Worm (Caenorhabditis elegans) whole organism, late embryonic: ENCODE measurements around the gene chat-1.
A peak's percentile ranks its signal among the peaks of the same experiment; 100 is the strongest.

Experiments
- C08G9.2 ChIP-seq: sonication (generic microtip); optimal IDR thresholded peaks from 2 replicates; lab custom pipeline; 2016; ENCODE audit warnings: mild to moderate bottlenecking, missing genetic modification characterization, moderate library complexity, missing compliant biosample characterization
- F13H6.1 ChIP-seq: sonication (generic microtip); optimal IDR thresholded peaks from 2 replicates; lab custom pipeline; 2016; ENCODE audit warnings: missing genetic modification characterization, missing compliant biosample characterization
- K02D7.2 ChIP-seq: sonication (generic microtip); optimal IDR thresholded peaks from 2 replicates; lab custom pipeline; 2017; ENCODE audit warnings: mild to moderate bottlenecking, missing genetic modification characterization, missing compliant biosample characterization
- T23F11.4 ChIP-seq: fragments of 200-800 bp; sonication (Bioruptor generic); optimal IDR thresholded peaks from 2 replicates; lab custom pipeline; 2018; ENCODE audit warnings: mild to moderate bottlenecking, missing genetic modification characterization, missing compliant biosample characterization
- Y22D7AL.16 ChIP-seq: sonication (generic microtip); optimal IDR thresholded peaks from 2 replicates; lab custom pipeline; 2016; ENCODE audit warnings: missing genetic modification characterization, missing compliant biosample characterization
- ahr-1 ChIP-seq: sonication (generic microtip); optimal IDR thresholded peaks from 2 replicates; lab custom pipeline; 2016; ENCODE audit warnings: missing genetic modification characterization, missing compliant biosample characterization
- ama-1 ChIP-seq: fragments of 150-350 bp; optimal IDR thresholded peaks from 2 replicates; lab custom pipeline; 2014
- ceh-18 ChIP-seq: sonication (generic microtip); optimal IDR thresholded peaks from 2 replicates; lab custom pipeline; 2016; ENCODE audit warnings: missing genetic modification characterization, missing compliant biosample characterization
- ceh-19 ChIP-seq: fragments of 200-800 bp; sonication (Bioruptor generic); optimal IDR thresholded peaks from 2 replicates; lab custom pipeline; 2018; ENCODE audit warnings: mild to moderate bottlenecking, missing genetic modification characterization, missing compliant biosample characterization
- ceh-2 ChIP-seq: sonication (generic microtip); optimal IDR thresholded peaks from 2 replicates; lab custom pipeline; 2016; ENCODE audit warnings: missing genotype, missing genetic modification characterization, missing compliant biosample characterization
- ceh-30 ChIP-seq: fragments of 150-350 bp; optimal IDR thresholded peaks from 2 replicates; lab custom pipeline; 2014; ENCODE audit warnings: missing biosample characterization, missing genetic modification characterization
- ceh-31 ChIP-seq: sonication (generic microtip); optimal IDR thresholded peaks from 2 replicates; lab custom pipeline; 2016; ENCODE audit warnings: missing genetic modification characterization, missing compliant biosample characterization
- ceh-34 ChIP-seq: sonication (generic microtip); optimal IDR thresholded peaks from 2 replicates; lab custom pipeline; 2016; ENCODE audit warnings: mild to moderate bottlenecking, missing genetic modification characterization, missing compliant biosample characterization
- ceh-45 ChIP-seq: fragments of 200-800 bp; sonication (Bioruptor generic); IDR thresholded peaks from 2 replicates; pipeline ENCODE4 v1.3.6; 2022; ENCODE audit warnings: missing genetic modification reagents, missing genetic modification characterization, missing compliant biosample characterization
- ceh-48 ChIP-seq: sonication (generic microtip); optimal IDR thresholded peaks from 2 replicates; lab custom pipeline; 2016; ENCODE audit warnings: missing genetic modification characterization, inconsistent platforms, missing compliant biosample characterization
- che-1 ChIP-seq: sonication (generic microtip); optimal IDR thresholded peaks from 2 replicates; lab custom pipeline; 2016; ENCODE audit warnings: mild to moderate bottlenecking, missing genetic modification characterization, missing compliant biosample characterization
- dve-1 ChIP-seq: sonication (generic microtip); optimal IDR thresholded peaks from 2 replicates; lab custom pipeline; 2017; ENCODE audit warnings: antibody characterized with exemption, mild to moderate bottlenecking, missing genetic modification characterization, missing compliant biosample characterization
- elt-2 ChIP-seq: sonication (generic microtip); optimal IDR thresholded peaks from 2 replicates; lab custom pipeline; 2016; ENCODE audit warnings: missing genetic modification reagents, missing genetic modification characterization, missing compliant biosample characterization
- elt-4 ChIP-seq: sonication (generic microtip); optimal IDR thresholded peaks from 2 replicates; lab custom pipeline; 2016; ENCODE audit warnings: missing genetic modification characterization, missing compliant biosample characterization
- fax-1 ChIP-seq: sonication (generic microtip); optimal IDR thresholded peaks from 2 replicates; lab custom pipeline; 2016; ENCODE audit warnings: missing genotype, missing genetic modification characterization, missing compliant biosample characterization
- fkh-10 ChIP-seq: fragments of 150-350 bp; optimal IDR thresholded peaks from 2 replicates; lab custom pipeline; 2014; ENCODE audit warnings: missing biosample characterization, missing genetic modification reagents, missing genetic modification characterization
- gmeb-2 ChIP-seq: sonication (generic microtip); optimal IDR thresholded peaks from 2 replicates; lab custom pipeline; 2016; ENCODE audit warnings: missing genetic modification characterization, inconsistent platforms, missing compliant biosample characterization
- hlh-13 ChIP-seq: fragments of 200-800 bp; sonication (Bioruptor generic); optimal IDR thresholded peaks from 2 replicates; lab custom pipeline; 2018; ENCODE audit warnings: mild to moderate bottlenecking, missing genetic modification characterization, missing compliant biosample characterization
- hlh-30 ChIP-seq: sonication (generic microtip); optimal IDR thresholded peaks from 2 replicates; lab custom pipeline; 2017; ENCODE audit warnings: antibody characterized with exemption, missing genetic modification characterization, missing compliant biosample characterization; ENCODE audit not compliant: insufficient read depth
- hlh-6 ChIP-seq: sonication (generic microtip); optimal IDR thresholded peaks from 2 replicates; lab custom pipeline; 2016; ENCODE audit warnings: missing genotype, missing genetic modification characterization, missing compliant biosample characterization
- madf-2 ChIP-seq: sonication (generic microtip); optimal IDR thresholded peaks from 2 replicates; lab custom pipeline; 2017; ENCODE audit warnings: missing genetic modification characterization, missing compliant biosample characterization
- nhr-232 ChIP-seq: sonication (generic microtip); optimal IDR thresholded peaks from 2 replicates; lab custom pipeline; 2016; ENCODE audit warnings: missing genetic modification characterization, missing compliant biosample characterization
- odd-2 ChIP-seq: sonication (generic microtip); optimal IDR thresholded peaks from 2 replicates; lab custom pipeline; 2017; ENCODE audit warnings: antibody characterized with exemption, mild to moderate bottlenecking, missing genetic modification characterization, missing compliant biosample characterization
- pag-3 ChIP-seq: sonication (generic microtip); optimal IDR thresholded peaks from 2 replicates; lab custom pipeline; 2016; ENCODE audit warnings: missing compliant biosample characterization, missing genetic modification characterization, borderline replicate concordance
- pat-9 ChIP-seq: fragments of 200-800 bp; sonication (Bioruptor generic); optimal IDR thresholded peaks from 2 replicates; lab custom pipeline; 2018; ENCODE audit warnings: mild to moderate bottlenecking, missing genetic modification characterization, moderate library complexity, missing compliant biosample characterization
- pax-1 ChIP-seq: fragments of 150-350 bp; optimal IDR thresholded peaks from 2 replicates; lab custom pipeline; 2014; ENCODE audit warnings: missing biosample characterization, missing genetic modification characterization
- pha-2 ChIP-seq: sonication (generic microtip); optimal IDR thresholded peaks from 2 replicates; lab custom pipeline; 2017; ENCODE audit warnings: mild to moderate bottlenecking, missing genetic modification characterization, missing compliant biosample characterization
- pha-4 ChIP-seq: fragments of 150-350 bp; optimal IDR thresholded peaks from 2 replicates; lab custom pipeline; 2018; ENCODE audit warnings: missing biosample characterization, missing genetic modification reagents, missing genetic modification characterization
- ref-2 ChIP-seq: sonication (generic microtip); optimal IDR thresholded peaks from 2 replicates; lab custom pipeline; 2016; ENCODE audit warnings: missing genetic modification characterization, missing compliant biosample characterization
- sdc-2 ChIP-seq: sonication (generic microtip); optimal IDR thresholded peaks from 2 replicates; lab custom pipeline; 2016; ENCODE audit warnings: missing genotype, missing genetic modification characterization, missing compliant biosample characterization
- sox-2 ChIP-seq: fragments of 200-800 bp; sonication (Bioruptor generic); IDR thresholded peaks from 2 replicates; pipeline ENCODE4 v1.3.6; 2022; ENCODE audit warnings: missing genetic modification reagents, missing genetic modification characterization, missing compliant biosample characterization
- sox-4 ChIP-seq: sonication (generic microtip); optimal IDR thresholded peaks from 2 replicates; lab custom pipeline; 2017; ENCODE audit warnings: mild to moderate bottlenecking, missing genetic modification characterization, inconsistent platforms, missing compliant biosample characterization
- tbx-2 ChIP-seq: sonication (generic microtip); optimal IDR thresholded peaks from 2 replicates; lab custom pipeline; 2016; ENCODE audit warnings: missing genetic modification characterization, missing compliant biosample characterization
- tbx-7 ChIP-seq: sonication (generic microtip); optimal IDR thresholded peaks from 2 replicates; lab custom pipeline; 2016; ENCODE audit warnings: missing genotype, missing genetic modification characterization, missing compliant biosample characterization
- ttx-3 ChIP-seq: sonication (generic microtip); optimal IDR thresholded peaks from 2 replicates; lab custom pipeline; 2016; ENCODE audit warnings: missing genetic modification reagents, missing genetic modification characterization, missing compliant biosample characterization
- unc-3 ChIP-seq, 2 experiments: fragments of 200-800 bp in 1 of 2; sonication (Bioruptor generic) in 1 of 2; sonication (generic microtip) in 1 of 2; conservative IDR thresholded peaks in 1 of 2; optimal IDR thresholded peaks in 1 of 2; 2 replicates each; pipeline versions ENCODE4 v1.3.6 to Lab custom; 2016 to 2022; ENCODE audit warnings: missing compliant biosample characterization in 2 of 2, missing genetic modification characterization in 2 of 2, missing genetic modification reagents in 1 of 2
- unc-42 ChIP-seq: sonication (generic microtip); optimal IDR thresholded peaks from 2 replicates; lab custom pipeline; 2016; ENCODE audit warnings: missing genotype, missing genetic modification characterization, missing compliant biosample characterization
- ztf-16 ChIP-seq: sonication (generic microtip); optimal IDR thresholded peaks from 2 replicates; lab custom pipeline; 2017; ENCODE audit warnings: missing genetic modification characterization, missing compliant biosample characterization

chat-1 gene

DNA sequence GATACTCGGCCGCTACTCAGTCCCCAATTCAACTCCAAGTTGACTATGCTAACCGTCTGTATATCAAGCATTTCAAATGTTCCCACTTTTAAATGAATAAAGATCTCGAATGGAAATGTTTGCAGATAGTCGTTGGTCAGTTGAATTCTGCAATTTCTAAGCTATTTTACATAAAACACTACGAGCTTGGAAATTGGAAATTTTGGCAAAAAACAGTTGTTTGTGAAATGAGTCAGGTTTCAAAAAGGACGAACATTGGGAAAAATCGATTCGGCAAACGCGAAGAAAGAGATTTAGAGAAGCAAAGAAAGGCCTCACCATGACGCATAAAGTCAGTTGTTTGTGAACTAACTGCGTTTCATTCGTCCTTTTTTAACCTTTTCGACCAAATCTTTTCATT is 247 bp upstream of the chat-1 start:
- no peak for TF ChIP-seq elt-2 (tag; lab: Kevin White, UChicago)
- TF ChIP-seq ama-1 (lab: Kevin White, UChicago) = peak; percentile 76
- peak; percentile 69 for TF ChIP-seq ceh-48

DNA sequence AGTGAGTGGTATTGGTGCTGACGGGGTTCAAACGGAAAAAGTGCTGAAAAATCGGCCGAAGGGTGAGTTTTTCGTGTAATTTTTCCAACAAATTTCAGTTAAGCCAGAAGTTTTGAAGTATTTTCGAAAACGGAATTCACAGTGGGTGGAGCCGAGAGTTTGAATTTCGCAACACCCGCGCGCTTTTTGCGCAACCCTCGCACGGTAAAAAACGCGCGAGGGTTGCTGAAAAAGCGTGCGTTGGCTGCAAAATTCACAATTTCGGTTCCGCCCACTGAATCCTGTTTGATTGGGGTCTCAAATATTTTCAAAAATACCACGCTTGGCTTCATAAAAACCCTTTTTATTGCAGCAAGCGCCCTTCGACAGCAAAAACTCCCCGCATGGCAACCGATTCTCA is 236 bp downstream of the chat-1 start:
- TF ChIP-seq elt-4 (no peak), odd-2 (tag; lab: Kevin White, UChicago) (no peak), dve-1 (no peak), pha-4 (tag; lab: Kevin White, UChicago) (no peak), ztf-16 (tag; lab: Kevin White, UChicago) (no peak), ttx-3 (no peak), ama-1 (lab: Kevin White, UChicago) (no peak), F13H6.1 (tag; lab: Kevin White, UChicago) (no peak), sdc-2 (no peak), Y22D7AL.16 (tag; lab: Kevin White, UChicago) (no peak), pat-9 (no peak), pag-3 (tag; lab: Kevin White, UChicago) (no peak), ceh-2 (tag; lab: Kevin White, UChicago) (no peak), pha-2 (tag; lab: Kevin White, UChicago) (no peak), gmeb-2 (no peak), ceh-30 (tag; lab: Kevin White, UChicago) (no peak)

DNA sequence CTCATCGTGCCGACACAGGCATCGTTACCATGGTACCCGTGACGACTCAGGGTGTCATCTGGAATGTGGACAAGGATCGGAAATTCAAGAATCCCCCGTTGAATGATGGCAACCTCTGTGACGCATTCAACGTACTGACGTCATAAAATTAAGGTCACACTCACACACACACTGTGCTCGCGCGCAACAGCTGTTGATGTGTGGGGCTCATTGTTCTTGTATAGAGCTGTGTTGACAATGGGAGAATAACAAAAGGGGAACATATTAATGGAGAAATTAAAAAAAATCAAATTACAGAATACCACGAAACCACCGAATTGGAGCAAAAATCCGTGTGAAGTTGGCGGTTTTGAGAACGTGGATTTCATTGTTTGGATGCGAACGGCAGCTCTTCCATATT is 1.2 kb downstream of the chat-1 start:
- TF ChIP-seq ahr-1 (tag; lab: Kevin White, UChicago) (no peak), sox-2 (GFP tag; lab: Robert Waterston, UW) (peak; percentile 73), ttx-3 (no peak), unc-42 (tag; lab: Kevin White, UChicago) (peak; percentile 10), ceh-31 (tag; lab: Kevin White, UChicago) (peak; percentile 3), ceh-34 (no peak), ama-1 (lab: Kevin White, UChicago) (no peak), ceh-18 (tag; lab: Kevin White, UChicago) (no peak), tbx-2 (tag; lab: Kevin White, UChicago) (peak; percentile 13), tbx-7 (tag; lab: Kevin White, UChicago) (no peak), fax-1 (tag; lab: Kevin White, UChicago) (no peak), hlh-6 (tag; lab: Kevin White, UChicago) (no peak), elt-4 (no peak), madf-2 (tag; lab: Kevin White, UChicago) (no peak), pat-9 (no peak), hlh-13 (no peak), pax-1 (tag; lab: Kevin White, UChicago) (no peak), che-1 (no peak), odd-2 (tag; lab: Kevin White, UChicago) (no peak), sox-4 (tag; lab: Kevin White, UChicago) (no peak), ceh-2 (tag; lab: Kevin White, UChicago) (no peak), ref-2 (tag; lab: Kevin White, UChicago) (no peak), hlh-30 (tag; lab: Kevin White, UChicago) (peak; percentile 45)

DNA sequence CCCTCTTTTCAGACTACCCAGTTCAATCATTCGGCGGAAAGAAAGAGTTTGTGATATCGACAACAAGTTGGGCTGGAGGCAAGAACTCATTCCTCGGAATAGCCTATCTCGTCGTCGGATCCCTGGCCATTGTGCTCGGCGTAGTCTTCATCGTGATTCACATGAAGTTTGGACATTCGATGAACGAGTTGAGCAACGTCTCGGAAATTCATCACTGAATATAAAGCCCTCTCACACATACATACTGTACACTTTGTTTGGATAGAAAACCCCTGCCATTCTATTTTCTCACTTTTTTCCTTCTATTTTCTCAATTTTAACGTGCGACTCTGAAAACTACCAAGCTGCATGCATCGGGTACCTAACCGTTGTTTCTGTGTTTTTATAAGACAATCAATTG is 2.3 kb downstream of the chat-1 start, which contains the start of gene R08C7.12:
Gene R08C7.12, plus strand, starts transcription at position 301 of the 400 bp plus-strand sequence.
- TF ChIP-seq hlh-30 (tag; lab: Kevin White, UChicago) (no peak), sox-4 (tag; lab: Kevin White, UChicago) (no peak), ttx-3 (no peak), pag-3 (tag; lab: Kevin White, UChicago) (no peak), tbx-7 (tag; lab: Kevin White, UChicago) (no peak), unc-3 (GFP tag; conservative IDR thresholded peaks at IDR 0.05; lab: Robert Waterston, UW) (no peak), unc-3 (tag; optimal IDR thresholded peaks at IDR 0.05; lab: Kevin White, UChicago) (no peak), K02D7.2 (tag; lab: Kevin White, UChicago) (no peak), F13H6.1 (tag; lab: Kevin White, UChicago) (no peak), ceh-48 (no peak), ceh-19 (no peak), fkh-10 (GFP tag; lab: Kevin White, UChicago) (no peak), T23F11.4 (GFP tag; lab: Kevin White, UChicago) (no peak), pat-9 (no peak), ref-2 (tag; lab: Kevin White, UChicago) (no peak), ceh-45 (GFP tag; lab: Robert Waterston, UW) (no peak), che-1 (no peak), C08G9.2 (tag; lab: Kevin White, UChicago) (no peak), nhr-232 (tag; lab: Kevin White, UChicago) (no peak)
